Fruit fly (Drosophila melanogaster) Kc167 (cell line): ENCODE results near the gene Btk.

Experiments
- Myc ChIP-seq: fragments of >200 bp; optimal IDR thresholded peaks from 2 replicates; lab custom pipeline; 2017; ENCODE audit warnings: missing external identifiers
- h ChIP-seq: fragments of >200 bp; optimal IDR thresholded peaks from 3 replicates; lab custom pipeline; 2018; ENCODE audit warnings: missing external identifiers
- ttk ChIP-seq: sonication (Bioruptor generic); optimal IDR thresholded peaks from 2 replicates; lab custom pipeline; 2017; ENCODE audit warnings: missing external identifiers

DNA sequence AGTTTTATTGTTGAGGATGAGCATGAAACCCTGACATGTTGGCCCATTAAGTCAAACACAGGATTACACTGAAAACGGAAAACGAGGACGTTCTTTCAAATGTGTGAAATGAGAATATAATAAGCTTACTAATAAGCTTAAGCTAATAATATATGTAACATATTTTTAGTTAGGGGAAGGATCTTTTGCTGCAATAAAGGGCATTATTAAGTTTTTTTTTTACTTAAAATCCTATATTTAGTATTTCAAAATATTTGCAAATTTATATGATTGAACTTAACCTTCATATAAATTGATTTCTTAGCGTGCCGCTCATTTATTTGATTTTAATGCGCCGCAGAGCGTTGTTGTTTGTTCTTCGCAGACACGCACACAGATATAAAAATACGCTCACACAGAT, 32.3 kb upstream of the Btk start:
- no peak for TF ChIP-seq ttk (lab: Kevin White, UChicago)
- no peak for TF ChIP-seq h (lab: Kevin White, UChicago)
- no peak for TF ChIP-seq Myc (lab: Kevin White, UChicago)
